Worm (Caenorhabditis elegans) whole organism, late embryonic: ENCODE measurements around the gene sart-3.

Experiments
- C08G9.2 ChIP-seq: sonication (generic microtip); optimal IDR thresholded peaks from 2 replicates; lab custom pipeline; 2016; ENCODE audit warnings: mild to moderate bottlenecking, missing genetic modification characterization, moderate library complexity, missing compliant biosample characterization
- K09A11.1 ChIP-seq: sonication (generic microtip); optimal IDR thresholded peaks from 2 replicates; lab custom pipeline; 2017; ENCODE audit warnings: antibody characterized with exemption, mild to moderate bottlenecking, missing genetic modification characterization, missing compliant biosample characterization; ENCODE audit not compliant: insufficient read depth
- ama-1 ChIP-seq: fragments of 150-350 bp; optimal IDR thresholded peaks from 2 replicates; lab custom pipeline; 2014
- ceh-14 ChIP-seq: sonication (generic microtip); optimal IDR thresholded peaks from 2 replicates; lab custom pipeline; 2016; ENCODE audit warnings: missing genotype, missing genetic modification characterization, missing compliant biosample characterization
- ceh-19 ChIP-seq: fragments of 200-800 bp; sonication (Bioruptor generic); optimal IDR thresholded peaks from 2 replicates; lab custom pipeline; 2018; ENCODE audit warnings: mild to moderate bottlenecking, missing genetic modification characterization, missing compliant biosample characterization
- ceh-2 ChIP-seq: sonication (generic microtip); optimal IDR thresholded peaks from 2 replicates; lab custom pipeline; 2016; ENCODE audit warnings: missing genotype, missing genetic modification characterization, missing compliant biosample characterization
- ceh-22 ChIP-seq: sonication (generic microtip); optimal IDR thresholded peaks from 2 replicates; lab custom pipeline; 2017; ENCODE audit warnings: missing biosample characterization, missing genetic modification characterization
- ceh-30 ChIP-seq: fragments of 150-350 bp; optimal IDR thresholded peaks from 2 replicates; lab custom pipeline; 2014; ENCODE audit warnings: missing biosample characterization, missing genetic modification characterization
- ceh-31 ChIP-seq: sonication (generic microtip); optimal IDR thresholded peaks from 2 replicates; lab custom pipeline; 2016; ENCODE audit warnings: missing genetic modification characterization, missing compliant biosample characterization
- ceh-48 ChIP-seq: sonication (generic microtip); optimal IDR thresholded peaks from 2 replicates; lab custom pipeline; 2016; ENCODE audit warnings: missing genetic modification characterization, inconsistent platforms, missing compliant biosample characterization
- ceh-6 ChIP-seq: fragments of 200-800 bp; sonication (Bioruptor generic); optimal IDR thresholded peaks from 2 replicates; lab custom pipeline; 2018; ENCODE audit warnings: mild to moderate bottlenecking, missing genetic modification characterization, missing compliant biosample characterization
- ceh-9 ChIP-seq: sonication (generic microtip); optimal IDR thresholded peaks from 2 replicates; lab custom pipeline; 2016; ENCODE audit warnings: mild to moderate bottlenecking, missing genetic modification characterization, inconsistent platforms, missing compliant biosample characterization
- che-1 ChIP-seq: sonication (generic microtip); optimal IDR thresholded peaks from 2 replicates; lab custom pipeline; 2016; ENCODE audit warnings: mild to moderate bottlenecking, missing genetic modification characterization, missing compliant biosample characterization
- dve-1 ChIP-seq: sonication (generic microtip); optimal IDR thresholded peaks from 2 replicates; lab custom pipeline; 2017; ENCODE audit warnings: antibody characterized with exemption, mild to moderate bottlenecking, missing genetic modification characterization, missing compliant biosample characterization
- elt-2 ChIP-seq: sonication (generic microtip); optimal IDR thresholded peaks from 2 replicates; lab custom pipeline; 2016; ENCODE audit warnings: missing genetic modification reagents, missing genetic modification characterization, missing compliant biosample characterization
- ets-4 ChIP-seq: sonication (generic microtip); optimal IDR thresholded peaks from 2 replicates; lab custom pipeline; 2016; ENCODE audit warnings: missing genetic modification characterization, missing compliant biosample characterization
- fkh-6 ChIP-seq: sonication (generic microtip); optimal IDR thresholded peaks from 2 replicates; lab custom pipeline; 2016; ENCODE audit warnings: missing genetic modification characterization, missing compliant biosample characterization
- gmeb-2 ChIP-seq: sonication (generic microtip); optimal IDR thresholded peaks from 2 replicates; lab custom pipeline; 2016; ENCODE audit warnings: missing genetic modification characterization, inconsistent platforms, missing compliant biosample characterization
- hlh-8 ChIP-seq: sonication (generic microtip); optimal IDR thresholded peaks from 2 replicates; lab custom pipeline; 2016; ENCODE audit warnings: missing genotype, missing genetic modification characterization, missing compliant biosample characterization
- lim-6 ChIP-seq: sonication (generic microtip); optimal IDR thresholded peaks from 2 replicates; lab custom pipeline; 2016; ENCODE audit warnings: missing genetic modification characterization, missing compliant biosample characterization
- madf-2 ChIP-seq: sonication (generic microtip); optimal IDR thresholded peaks from 2 replicates; lab custom pipeline; 2017; ENCODE audit warnings: missing genetic modification characterization, missing compliant biosample characterization
- nfya-1 ChIP-seq: sonication (generic microtip); optimal IDR thresholded peaks from 2 replicates; lab custom pipeline; 2017; ENCODE audit warnings: missing genetic modification characterization, mild to moderate bottlenecking, missing compliant biosample characterization, antibody characterized with exemption, moderate library complexity
- odd-2 ChIP-seq: sonication (generic microtip); optimal IDR thresholded peaks from 2 replicates; lab custom pipeline; 2017; ENCODE audit warnings: antibody characterized with exemption, mild to moderate bottlenecking, missing genetic modification characterization, missing compliant biosample characterization
- pag-3 ChIP-seq: sonication (generic microtip); optimal IDR thresholded peaks from 2 replicates; lab custom pipeline; 2016; ENCODE audit warnings: missing compliant biosample characterization, missing genetic modification characterization, borderline replicate concordance
- pha-2 ChIP-seq: sonication (generic microtip); optimal IDR thresholded peaks from 2 replicates; lab custom pipeline; 2017; ENCODE audit warnings: mild to moderate bottlenecking, missing genetic modification characterization, missing compliant biosample characterization
- pha-4 ChIP-seq: fragments of 150-350 bp; optimal IDR thresholded peaks from 2 replicates; lab custom pipeline; 2018; ENCODE audit warnings: missing biosample characterization, missing genetic modification reagents, missing genetic modification characterization
- pqm-1 ChIP-seq: sonication (generic microtip); optimal IDR thresholded peaks from 2 replicates; lab custom pipeline; 2016; ENCODE audit warnings: missing genetic modification characterization, missing compliant biosample characterization
- ref-2 ChIP-seq: sonication (generic microtip); optimal IDR thresholded peaks from 2 replicates; lab custom pipeline; 2016; ENCODE audit warnings: missing genetic modification characterization, missing compliant biosample characterization
- rnt-1 ChIP-seq: sonication (generic microtip); optimal IDR thresholded peaks from 2 replicates; lab custom pipeline; 2016; ENCODE audit warnings: missing genetic modification characterization, missing compliant biosample characterization
- sdc-2 ChIP-seq: sonication (generic microtip); optimal IDR thresholded peaks from 2 replicates; lab custom pipeline; 2016; ENCODE audit warnings: missing genotype, missing genetic modification characterization, missing compliant biosample characterization
- syd-9 ChIP-seq: sonication (generic microtip); optimal IDR thresholded peaks from 2 replicates; lab custom pipeline; 2016; ENCODE audit warnings: mild to moderate bottlenecking, missing genetic modification characterization, moderate library complexity, missing compliant biosample characterization
- tbx-2 ChIP-seq: sonication (generic microtip); optimal IDR thresholded peaks from 2 replicates; lab custom pipeline; 2016; ENCODE audit warnings: missing genetic modification characterization, missing compliant biosample characterization
- tbx-7 ChIP-seq: sonication (generic microtip); optimal IDR thresholded peaks from 2 replicates; lab custom pipeline; 2016; ENCODE audit warnings: missing genotype, missing genetic modification characterization, missing compliant biosample characterization
- ttx-3 ChIP-seq: sonication (generic microtip); optimal IDR thresholded peaks from 2 replicates; lab custom pipeline; 2016; ENCODE audit warnings: missing genetic modification reagents, missing genetic modification characterization, missing compliant biosample characterization
- unc-42 ChIP-seq: sonication (generic microtip); optimal IDR thresholded peaks from 2 replicates; lab custom pipeline; 2016; ENCODE audit warnings: missing genotype, missing genetic modification characterization, missing compliant biosample characterization
- unc-55 ChIP-seq: sonication (generic microtip); optimal IDR thresholded peaks from 2 replicates; lab custom pipeline; 2017; ENCODE audit warnings: missing biosample characterization, missing genetic modification reagents, missing genetic modification characterization
- unc-86 ChIP-seq: sonication (generic microtip); optimal IDR thresholded peaks from 2 replicates; lab custom pipeline; 2016; ENCODE audit warnings: missing genetic modification characterization, missing compliant biosample characterization
- zip-5 ChIP-seq: sonication (generic microtip); optimal IDR thresholded peaks from 2 replicates; lab custom pipeline; 2016; ENCODE audit warnings: missing genetic modification characterization, missing compliant biosample characterization
- ztf-16 ChIP-seq: sonication (generic microtip); optimal IDR thresholded peaks from 2 replicates; lab custom pipeline; 2017; ENCODE audit warnings: missing genetic modification characterization, missing compliant biosample characterization

Gene sart-3

ce11 chrIV:11316106-11316505, 16.7 kb downstream of the sart-3 start:
- TF ChIP-seq ceh-14 (tag; lab: Kevin White, UChicago) (no peak), pag-3 (tag; lab: Kevin White, UChicago) (no peak), ceh-22 (tag; lab: Kevin White, UChicago) (no peak), rnt-1 (tag; lab: Kevin White, UChicago) (no peak)

DNA sequence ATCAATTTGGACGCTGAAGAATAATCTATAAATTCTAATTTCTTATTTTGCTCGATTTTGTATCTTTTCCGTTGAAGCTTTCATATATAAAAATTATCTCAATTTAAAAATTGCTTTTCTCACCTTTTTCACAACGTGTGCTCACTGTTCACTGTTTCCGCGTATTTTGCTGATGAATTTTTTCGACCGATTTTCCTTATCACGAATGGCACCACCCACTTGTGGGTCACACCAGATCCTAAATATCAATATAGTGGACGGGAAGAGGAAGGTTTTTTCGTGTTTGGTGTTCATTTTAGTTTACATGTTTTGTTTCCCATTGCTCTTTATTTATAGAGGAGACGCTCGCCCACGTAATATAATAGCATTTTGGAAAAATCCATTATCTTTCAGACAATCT, 17.1 kb downstream of the sart-3 start:
- TF ChIP-seq odd-2 (tag; lab: Kevin White, UChicago) (no peak), ttx-3 (tag; lab: Kevin White, UChicago) (no peak), gmeb-2 (no peak), ceh-9 (tag; lab: Kevin White, UChicago) (no peak), dve-1 (no peak), ceh-31 (no peak), pag-3 (tag; lab: Kevin White, UChicago) (no peak), ama-1 (lab: Kevin White, UChicago) (no peak), lim-6 (no peak), ets-4 (tag; lab: Kevin White, UChicago) (no peak), ztf-16 (tag; lab: Kevin White, UChicago) (no peak), sdc-2 (no peak), unc-55 (GFP tag; lab: Kevin White, UChicago) (no peak), ceh-22 (tag; lab: Kevin White, UChicago) (no peak), ceh-6 (GFP tag; lab: Kevin White, UChicago) (no peak), madf-2 (tag; lab: Kevin White, UChicago) (no peak)

DNA sequence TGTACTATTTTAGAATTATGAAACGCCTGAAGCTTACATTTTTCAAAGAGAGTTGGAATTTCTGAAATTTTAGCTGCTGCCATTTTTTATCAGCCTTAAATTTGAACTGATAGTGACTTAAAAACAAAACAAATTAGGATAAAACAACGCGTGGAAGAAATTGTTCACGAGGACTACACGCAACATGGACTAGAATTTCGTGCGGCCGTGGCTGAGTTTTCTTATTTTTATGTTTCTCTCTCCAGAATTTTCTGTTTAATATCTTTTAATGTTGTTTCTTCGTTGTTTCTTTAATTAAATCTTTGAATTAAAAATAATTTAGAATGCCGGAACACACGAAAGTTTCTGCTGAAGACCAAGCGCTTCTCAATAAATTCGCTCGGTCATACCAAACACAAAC, 17.9 kb downstream of the sart-3 start, which contains the start of the genes B0035.3, B0035.22 and pfd-4:
TSS of gene B0035.3 (minus strand) at position 114 of the 400 bp plus-strand sequence.
TSS of gene B0035.22 (plus strand) at position 269 of the 400 bp plus-strand sequence.
TSS of gene pfd-4 (plus strand) at position 323 of the 400 bp plus-strand sequence.
- TF ChIP-seq che-1 (no peak), ceh-48 (no peak), ref-2 (tag; lab: Kevin White, UChicago) (peak; percentile 80), ceh-30 (tag; lab: Kevin White, UChicago) (no peak), pag-3 (tag; lab: Kevin White, UChicago) (no peak), lim-6 (peak; percentile 23), rnt-1 (tag; lab: Kevin White, UChicago) (peak; percentile 53), ttx-3 (tag; lab: Kevin White, UChicago) (no peak), unc-42 (tag; lab: Kevin White, UChicago) (peak; percentile 61), elt-2 (peak; percentile 57), pha-4 (no peak), tbx-2 (tag; lab: Kevin White, UChicago) (peak; percentile 84), unc-86 (tag; lab: Kevin White, UChicago) (no peak), hlh-8 (peak; percentile 47), syd-9 (no peak), odd-2 (tag; lab: Kevin White, UChicago) (no peak), C08G9.2 (tag; lab: Kevin White, UChicago) (peak; percentile 87), ceh-31 (peak; percentile 88), nfya-1 (tag; lab: Kevin White, UChicago) (no peak), ceh-19 (GFP tag; lab: Kevin White, UChicago) (no peak), ceh-2 (tag; lab: Kevin White, UChicago) (peak; percentile 79), tbx-7 (peak; percentile 79), zip-5 (tag; lab: Kevin White, UChicago) (peak; percentile 61), pha-2 (tag; lab: Kevin White, UChicago) (no peak), K09A11.1 (tag; lab: Kevin White, UChicago) (no peak), fkh-6 (tag; lab: Kevin White, UChicago) (peak; percentile 34), ets-4 (tag; lab: Kevin White, UChicago) (peak; percentile 84), ceh-6 (GFP tag; lab: Kevin White, UChicago) (no peak), pqm-1 (no peak)
